Fruit fly (Drosophila melanogaster) whole organism, pupa: Measurements from ENCODE around the gene CG5509.
A peak's percentile ranks its signal among the peaks of the same experiment; 100 is the strongest.

Experiments used
- CG10348 ChIP-seq: fragments of 200-800 bp; sonication (Bioruptor generic); IDR thresholded peaks from 2 replicates; pipeline ENCODE4 v1.3.6; 2022; ENCODE audit warnings: missing biosample characterization, missing genetic modification characterization
- CG12605 ChIP-seq: fragments of 200-800 bp; sonication (Bioruptor generic); IDR thresholded peaks from 2 replicates; pipeline ENCODE4 v1.3.6; 2022; ENCODE audit warnings: missing biosample characterization, missing genetic modification characterization
- CG13204 ChIP-seq: fragments of 200-800 bp; sonication (Bioruptor generic); optimal IDR thresholded peaks from 2 replicates; lab custom pipeline; 2018; ENCODE audit warnings: missing biosample characterization, mild to moderate bottlenecking, missing genetic modification characterization, moderate library complexity
- CG14655 ChIP-seq: fragments of 200-800 bp; sonication (Bioruptor generic); optimal IDR thresholded peaks from 3 replicates; lab custom pipeline; 2017; ENCODE audit warnings: mild to moderate bottlenecking, missing biosample characterization, missing genetic modification reagents, missing genetic modification characterization
- CG15710 ChIP-seq: fragments of 200-800 bp; sonication (Bioruptor generic); optimal IDR thresholded peaks from 2 replicates; lab custom pipeline; 2018; ENCODE audit warnings: missing biosample characterization, mild to moderate bottlenecking, missing genetic modification characterization, moderate library complexity
- CG17806 ChIP-seq: fragments of 200-800 bp; sonication (Bioruptor generic); optimal IDR thresholded peaks from 2 replicates; lab custom pipeline; 2018; ENCODE audit warnings: missing biosample characterization, mild to moderate bottlenecking, missing genetic modification characterization, moderate library complexity
- CG32121 ChIP-seq: fragments of 200-800 bp; sonication (Bioruptor generic); IDR thresholded peaks from 2 replicates; pipeline ENCODE4 v1.3.6; 2022; ENCODE audit warnings: missing biosample characterization, missing genetic modification characterization
- CG34367 ChIP-seq: fragments of 200-800 bp; sonication (Bioruptor generic); optimal IDR thresholded peaks from 2 replicates; lab custom pipeline; 2018; ENCODE audit warnings: missing biosample characterization, mild to moderate bottlenecking, missing genetic modification characterization
- CG4496 ChIP-seq: fragments of 200-800 bp; sonication (Bioruptor generic); IDR thresholded peaks from 3 replicates; pipeline ENCODE4 v1.3.6; 2022; ENCODE audit warnings: missing biosample characterization, missing genetic modification characterization
- CG8159 ChIP-seq: fragments of 200-800 bp; sonication (Bioruptor generic); optimal IDR thresholded peaks from 3 replicates; lab custom pipeline; 2018; ENCODE audit warnings: missing biosample characterization, mild to moderate bottlenecking, missing genetic modification characterization, moderate library complexity
- CG8301 ChIP-seq: fragments of 200-800 bp; sonication (Bioruptor generic); optimal IDR thresholded peaks from 2 replicates; lab custom pipeline; 2018; ENCODE audit warnings: missing biosample characterization, mild to moderate bottlenecking, missing genetic modification characterization
- CG9948 ChIP-seq: fragments of 200-800 bp; sonication (Bioruptor generic); optimal IDR thresholded peaks from 2 replicates; lab custom pipeline; 2018; ENCODE audit warnings: missing biosample characterization, mild to moderate bottlenecking, missing genetic modification characterization, moderate library complexity
- D1 ChIP-seq: fragments of 200-800 bp; sonication (Bioruptor generic); optimal IDR thresholded peaks from 2 replicates; lab custom pipeline; 2018; ENCODE audit warnings: missing biosample characterization, mild to moderate bottlenecking, missing genetic modification characterization, moderate library complexity
- EcR ChIP-seq: fragments of 200-800 bp; sonication (Bioruptor generic); optimal IDR thresholded peaks from 3 replicates; lab custom pipeline; 2019; ENCODE audit warnings: missing biosample characterization, missing genetic modification characterization, mild to moderate bottlenecking, moderate library complexity, missing genetic modification reagents
- Ets98B ChIP-seq: fragments of 200-800 bp; sonication (Bioruptor generic); IDR thresholded peaks from 2 replicates; pipeline ENCODE4 v1.3.6; 2022; ENCODE audit warnings: missing biosample characterization, missing genetic modification characterization
- Pif1A ChIP-seq: fragments of 200-800 bp; sonication (Bioruptor generic); optimal IDR thresholded peaks from 3 replicates; lab custom pipeline; 2016; ENCODE audit warnings: missing biosample characterization, missing genetic modification characterization
- Pif1B ChIP-seq: fragments of 200-800 bp; sonication (Bioruptor generic); optimal IDR thresholded peaks from 3 replicates; lab custom pipeline; 2016; ENCODE audit warnings: missing biosample characterization, missing genetic modification characterization
- Snoo ChIP-seq: fragments of 200-800 bp; sonication (Bioruptor generic); optimal IDR thresholded peaks from 3 replicates; lab custom pipeline; 2017; ENCODE audit warnings: missing biosample characterization, mild to moderate bottlenecking, missing genetic modification characterization, inconsistent platforms
- fd96Ca ChIP-seq: fragments of 200-800 bp; sonication (Bioruptor generic); IDR thresholded peaks from 3 replicates; pipeline ENCODE4 v1.3.6; 2022; ENCODE audit warnings: missing biosample characterization, missing genetic modification characterization
- gl ChIP-seq: fragments of 200-800 bp; sonication (Bioruptor generic); optimal IDR thresholded peaks from 2 replicates; lab custom pipeline; 2018; ENCODE audit warnings: missing biosample characterization, mild to moderate bottlenecking, missing genetic modification characterization
- rn ChIP-seq: fragments of 200-800 bp; sonication (Bioruptor generic); IDR thresholded peaks from 2 replicates; pipeline ENCODE4 v1.3.6; 2022; ENCODE audit warnings: missing biosample characterization, missing genetic modification characterization

Gene CG5509

dm6 chr3R:12442601-12443533 is 9.4 kb upstream of the CG5509 start:
- no peak for TF ChIP-seq rn (GFP tag; lab: Robert Waterston, UW)
- peak; percentile 0 for TF ChIP-seq Pif1B (GFP tag; lab: Kevin White, UChicago)
- peak; percentile 63 for TF ChIP-seq CG8159 (tag; lab: Kevin White, UChicago)
- TF ChIP-seq CG12605 = peak; percentile 55
- peak; percentile 55 for TF ChIP-seq CG9948
- peak; percentile 28 for TF ChIP-seq CG15710
- no peak; the same call in 2 of the 3 replicates for TF ChIP-seq fd96Ca
- TF ChIP-seq Snoo (tag; lab: Kevin White, UChicago) = no peak
- TF ChIP-seq D1 (tag; lab: Kevin White, UChicago) = peak; percentile 45
- peak; percentile 70 for TF ChIP-seq CG8301 (tag; lab: Kevin White, UChicago)
- TF ChIP-seq Ets98B = no peak
- TF ChIP-seq CG17806 = peak; percentile 46
- TF ChIP-seq CG4496 (GFP tag; lab: Robert Waterston, UW) = peak; percentile 61; the same call in 2 of the 3 replicates
- TF ChIP-seq gl (tag; lab: Kevin White, UChicago) = peak; percentile 22
- TF ChIP-seq CG32121 = peak; percentile 57; the same call in 1 of the 2 replicates
- peak; percentile 55 for TF ChIP-seq Pif1A
- TF ChIP-seq CG34367 (tag; lab: Kevin White, UChicago) = no peak
- TF ChIP-seq CG14655 = peak; percentile 76
- TF ChIP-seq CG10348 (GFP tag; lab: Robert Waterston, UW) = no peak
- no peak for TF ChIP-seq CG13204
- peak; percentile 62 for TF ChIP-seq EcR (GFP tag; lab: Kevin White, UChicago)

- TF ChIP-seq CG13204 (no peak), EcR (GFP tag; lab: Kevin White, UChicago) (no peak), CG4496 (GFP tag; lab: Robert Waterston, UW) (no peak), Pif1B (GFP tag; lab: Kevin White, UChicago) (no peak), gl (tag; lab: Kevin White, UChicago) (no peak), D1 (tag; lab: Kevin White, UChicago) (no peak), Snoo (tag; lab: Kevin White, UChicago) (no peak), CG12605 (no peak), fd96Ca (no peak)
Observed at dm6 chr3R:12443769-12444168, 8.5 kb upstream of the CG5509 start.

- no peak for TF ChIP-seq Pif1B (GFP tag; lab: Kevin White, UChicago)
Observed at dm6 chr3R:12445468-12445867, 6.8 kb upstream of the CG5509 start.

- TF ChIP-seq CG15710 (no peak), rn (GFP tag; lab: Robert Waterston, UW) (no peak), CG32121 (no peak), CG14655 (no peak), CG12605 (no peak), D1 (tag; lab: Kevin White, UChicago) (no peak), Snoo (tag; lab: Kevin White, UChicago) (no peak), gl (tag; lab: Kevin White, UChicago) (no peak), CG8301 (tag; lab: Kevin White, UChicago) (no peak)
Observed at dm6 chr3R:12447353-12447752, 4.9 kb upstream of the CG5509 start, which contains the start of gene vrs. Gene vrs, plus strand, starts transcription at chr3R:12447653.

dm6 chr3R:12448344-12448743 is 3.9 kb upstream of the CG5509 start:
- TF ChIP-seq CG10348 (GFP tag; lab: Robert Waterston, UW) = no peak
- no peak for TF ChIP-seq CG17806
- TF ChIP-seq Pif1A = no peak
- TF ChIP-seq gl (tag; lab: Kevin White, UChicago) = no peak
- no peak for TF ChIP-seq CG9948
- TF ChIP-seq CG32121 = no peak
- TF ChIP-seq CG13204 = no peak

- TF ChIP-seq gl (tag; lab: Kevin White, UChicago) (peak; percentile 99), Pif1A (peak; percentile 100), CG34367 (tag; lab: Kevin White, UChicago) (peak; percentile 100), CG13204 (peak; percentile 99), Pif1B (GFP tag; lab: Kevin White, UChicago) (peak; percentile 100), CG17806 (peak; percentile 100), CG10348 (GFP tag; lab: Robert Waterston, UW) (peak; percentile 99), CG8159 (tag; lab: Kevin White, UChicago) (peak; percentile 100), D1 (tag; lab: Kevin White, UChicago) (peak; percentile 100), CG9948 (peak; percentile 100), CG12605 (peak; percentile 100), Ets98B (peak; percentile 100), Snoo (tag; lab: Kevin White, UChicago) (peak; percentile 100), rn (GFP tag; lab: Robert Waterston, UW) (peak; percentile 100), EcR (GFP tag; lab: Kevin White, UChicago) (peak; percentile 91), CG8301 (tag; lab: Kevin White, UChicago) (peak; percentile 100), CG14655 (peak; percentile 100), CG4496 (GFP tag; lab: Robert Waterston, UW) (peak; percentile 100), CG32121 (peak; percentile 100), CG15710 (peak; percentile 100), fd96Ca (peak; percentile 100)
Observed at dm6 chr3R:12448889-12449314, 3.4 kb upstream of the CG5509 start, which contains the start of gene CG18549. Gene CG18549, plus strand, starts transcription at chr3R:12449296.
